Worm (Caenorhabditis elegans) whole organism, L4/young adult: ENCODE data around the gene spp-11.

Experiments used
- W03F9.2 ChIP-seq: fragments of 150-350 bp; optimal IDR thresholded peaks from 2 replicates; lab custom pipeline; 2014; ENCODE audit warnings: missing biosample characterization, missing genetic modification characterization
- dao-5 ChIP-seq: sonication (generic microtip); optimal IDR thresholded peaks from 2 replicates; lab custom pipeline; 2016; ENCODE audit warnings: missing genotype, missing genetic modification characterization, moderate library complexity, missing compliant biosample characterization
- him-1 ChIP-seq: sonication (generic microtip); optimal IDR thresholded peaks from 2 replicates; lab custom pipeline; 2016; ENCODE audit warnings: missing genotype, missing genetic modification reagents, missing genetic modification characterization, missing compliant biosample characterization

The spp-11 gene

ce11 chrII:6407279-6407678 lies at the start of gene spp-11:
TSS of gene spp-11 (minus strand) at chrII:6407379.
- no peak for TF ChIP-seq him-1

ce11 chrII:6454671-6455070 lies 47.5 kb upstream of the spp-11 start, which contains the start of gene aptf-1:
TSS of gene aptf-1 (plus strand) at chrII:6454971.
- TF ChIP-seq W03F9.2 (tag; lab: Kevin White, UChicago) = no peak
- TF ChIP-seq him-1 = no peak
- no peak for TF ChIP-seq dao-5 (tag; lab: Kevin White, UChicago)

- TF ChIP-seq W03F9.2 (tag; lab: Kevin White, UChicago) = peak; percentile 17
- TF ChIP-seq dao-5 (tag; lab: Kevin White, UChicago) = no peak
- TF ChIP-seq him-1 = no peak
Observed at ce11 chrII:6453341-6453806, 46.2 kb upstream of the spp-11 start, which contains the start of gene atg-16.2. TSS of gene atg-16.2 (minus strand) at chrII:6453391.

DNA sequence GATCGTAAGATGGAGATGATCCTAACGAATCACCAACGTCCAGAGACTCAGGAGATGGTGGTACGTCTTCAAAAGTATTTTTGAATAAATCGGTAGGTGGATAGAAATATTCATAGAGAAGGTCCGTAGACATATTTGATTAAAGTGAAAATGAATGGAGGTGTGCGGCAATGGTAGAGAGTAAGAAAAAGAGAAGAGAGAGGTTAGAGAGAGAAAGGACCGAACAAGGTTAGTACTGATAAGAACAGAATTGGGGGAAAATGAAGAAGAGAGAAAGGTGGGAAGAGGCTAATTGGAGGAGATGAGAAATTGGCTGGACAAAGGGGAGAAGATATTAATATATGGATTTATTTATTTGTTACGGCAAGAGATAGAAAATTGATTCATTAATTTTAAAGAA lies 42.5 kb upstream of the spp-11 start, which contains the start of gene nhr-22:
TSS of gene nhr-22 (minus strand) at position 137 of the 400 bp plus-strand sequence.
- TF ChIP-seq him-1 (no peak), W03F9.2 (tag; lab: Kevin White, UChicago) (no peak), dao-5 (tag; lab: Kevin White, UChicago) (no peak)

DNA sequence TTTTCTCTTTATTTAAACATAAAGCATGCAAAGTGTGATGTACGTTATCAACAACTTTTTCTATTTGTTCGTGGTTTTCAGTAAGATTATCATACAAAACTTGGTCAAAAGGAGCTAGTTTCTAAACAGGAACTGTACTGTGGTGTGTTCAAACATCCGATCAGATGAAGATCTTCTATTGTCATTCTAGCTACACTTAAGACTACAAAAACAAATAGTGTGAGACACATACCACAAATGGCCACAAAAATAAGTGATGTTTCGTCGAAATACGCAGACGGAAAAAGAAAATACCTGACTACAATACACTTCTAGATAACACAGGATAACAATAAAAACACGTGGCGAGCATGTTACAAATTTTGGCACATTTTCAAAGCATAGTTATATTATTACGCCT lies 41.5 kb upstream of the spp-11 start:
- TF ChIP-seq W03F9.2 (tag; lab: Kevin White, UChicago) = no peak

DNA sequence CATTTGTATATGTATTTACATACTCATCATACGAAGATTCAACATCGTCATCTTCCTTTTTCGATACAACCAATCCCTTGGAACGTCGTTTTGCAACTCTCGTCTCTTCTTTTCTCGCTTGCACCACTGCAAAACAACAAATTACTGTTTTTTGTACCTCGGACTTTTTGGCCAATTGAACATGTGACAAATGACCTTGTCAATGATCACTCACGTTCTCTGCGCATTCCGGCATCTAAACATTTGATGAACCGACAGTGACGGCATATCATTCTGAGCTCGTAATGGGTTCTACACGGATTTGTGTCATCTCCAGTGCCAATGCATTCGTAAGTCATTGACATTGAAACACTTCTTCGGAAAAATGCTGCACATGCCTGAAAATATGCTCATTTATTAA lies 41.0 kb upstream of the spp-11 start:
- no peak for TF ChIP-seq dao-5 (tag; lab: Kevin White, UChicago)
- no peak for TF ChIP-seq W03F9.2 (tag; lab: Kevin White, UChicago)
- TF ChIP-seq him-1 = no peak

DNA sequence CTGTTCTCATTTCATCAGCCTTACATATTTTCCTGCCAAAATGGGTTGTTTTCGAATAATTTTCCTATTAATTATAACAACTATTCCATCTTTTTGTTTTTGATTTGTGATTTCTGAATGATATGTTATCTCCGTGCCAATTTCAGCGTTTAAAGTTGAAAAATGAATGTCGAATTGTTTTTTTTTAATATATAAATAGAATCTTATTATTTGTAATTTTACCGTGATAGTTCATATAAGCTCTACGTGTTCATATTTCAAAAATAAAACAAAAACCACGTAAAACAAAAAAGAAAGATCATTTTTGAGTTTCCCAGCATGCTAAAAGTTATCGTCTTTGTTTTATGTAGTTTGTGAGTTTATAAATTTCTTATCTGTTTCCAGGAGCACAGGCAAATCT lies 36.5 kb upstream of the spp-11 start, which contains the start of gene K06A1.2:
TSS of gene K06A1.2 (plus strand) at position 301 of the 400 bp plus-strand sequence.
- TF ChIP-seq dao-5 (tag; lab: Kevin White, UChicago) = no peak
- TF ChIP-seq W03F9.2 (tag; lab: Kevin White, UChicago) = no peak
- no peak for TF ChIP-seq him-1

- no peak for TF ChIP-seq W03F9.2 (tag; lab: Kevin White, UChicago)
- TF ChIP-seq dao-5 (tag; lab: Kevin White, UChicago) = no peak
- no peak for TF ChIP-seq him-1
Observed at ce11 chrII:6441128-6441527, 33.9 kb upstream of the spp-11 start, which contains the start of gene cutl-16. TSS of gene cutl-16 (plus strand) at chrII:6441428.

- no peak for TF ChIP-seq him-1
- TF ChIP-seq W03F9.2 (tag; lab: Kevin White, UChicago) = no peak
- TF ChIP-seq dao-5 (tag; lab: Kevin White, UChicago) = no peak
Observed at ce11 chrII:6436845-6437244, 29.7 kb upstream of the spp-11 start.

DNA sequence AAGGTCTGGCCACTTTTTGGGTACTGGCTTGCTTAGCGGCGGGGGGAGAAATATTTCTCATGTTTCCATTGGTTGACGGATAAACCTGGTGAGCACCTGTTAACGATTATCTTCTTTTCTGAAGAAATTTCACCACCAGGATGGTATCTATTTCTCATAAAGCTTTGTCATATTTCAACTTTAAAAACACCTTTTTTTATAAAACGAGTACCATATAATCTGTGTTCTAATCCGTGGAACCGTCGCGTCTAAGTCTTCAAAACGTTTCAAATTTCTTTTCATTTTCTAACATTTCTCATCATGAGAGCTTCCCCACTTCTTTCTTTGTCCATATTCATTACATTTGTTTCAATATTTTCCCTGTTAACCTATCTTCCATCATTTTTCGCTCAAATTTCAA lies 18.8 kb upstream of the spp-11 start, which contains the start of gene col-75:
TSS of gene col-75 (plus strand) at position 301 of the 400 bp plus-strand sequence.
- TF ChIP-seq dao-5 (tag; lab: Kevin White, UChicago) = no peak
- TF ChIP-seq W03F9.2 (tag; lab: Kevin White, UChicago) = no peak
- no peak for TF ChIP-seq him-1

DNA sequence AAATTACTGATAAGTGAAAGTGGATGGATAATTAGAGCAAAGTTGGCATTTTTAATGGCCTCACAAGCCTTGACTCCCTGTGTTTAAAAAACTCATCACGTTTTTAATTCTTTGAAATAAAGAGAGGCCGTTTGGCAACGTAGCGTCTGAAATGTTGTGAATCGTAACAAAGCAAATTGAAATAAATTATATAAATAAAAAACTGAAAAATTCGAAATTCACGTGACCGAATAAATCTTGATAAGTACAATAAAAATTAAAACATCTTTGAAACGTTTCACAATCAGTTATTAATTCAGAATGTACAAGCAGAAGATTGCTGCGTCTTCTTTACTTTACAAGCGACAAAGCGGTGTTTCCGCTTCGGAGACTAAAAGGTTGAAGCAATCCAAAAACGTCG lies 15.6 kb upstream of the spp-11 start, which contains the start of gene K03H9.3:
TSS of gene K03H9.3 (plus strand) at position 301 of the 400 bp plus-strand sequence.
- TF ChIP-seq W03F9.2 (tag; lab: Kevin White, UChicago) (no peak), dao-5 (tag; lab: Kevin White, UChicago) (no peak)

ce11 chrII:6419163-6419562 lies 12.0 kb upstream of the spp-11 start:
- TF ChIP-seq dao-5 (tag; lab: Kevin White, UChicago) = no peak
- TF ChIP-seq him-1 = no peak

ce11 chrII:6417999-6418398 lies 10.8 kb upstream of the spp-11 start:
- TF ChIP-seq dao-5 (tag; lab: Kevin White, UChicago) = no peak
- TF ChIP-seq him-1 = no peak
- TF ChIP-seq W03F9.2 (tag; lab: Kevin White, UChicago) = no peak

DNA sequence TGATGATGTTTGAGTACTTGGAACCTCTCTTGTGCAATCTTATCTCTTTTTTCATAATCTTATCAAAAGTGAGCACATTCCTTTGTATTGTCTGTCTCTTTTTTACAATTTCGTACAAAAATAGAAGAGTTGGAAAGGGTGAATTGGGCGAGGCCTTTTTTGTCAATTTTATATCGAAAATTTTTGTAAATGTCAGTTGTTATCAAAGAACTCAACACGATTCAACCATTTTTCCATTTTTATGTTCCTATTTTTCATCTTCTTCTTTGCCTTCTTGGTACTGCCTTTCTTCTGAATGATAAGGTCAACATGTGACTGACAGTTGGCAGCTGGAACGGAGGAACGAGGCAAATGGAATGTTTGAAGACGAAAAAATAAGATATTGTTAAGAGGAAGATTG lies 6.6 kb upstream of the spp-11 start:
- no peak for TF ChIP-seq dao-5 (tag; lab: Kevin White, UChicago)
- no peak for TF ChIP-seq him-1
- TF ChIP-seq W03F9.2 (tag; lab: Kevin White, UChicago) = no peak
